Fruit fly (Drosophila melanogaster) whole organism, embryonic: Measurements from ENCODE around the gene Gga.

Experiments used
- CG10366 ChIP-seq: fragments of 200-800 bp; sonication (Bioruptor generic); IDR thresholded peaks from 2 replicates; pipeline ENCODE4 v1.3.6; 2022; ENCODE audit warnings: missing biosample characterization, missing genetic modification characterization
- CG10462 ChIP-seq: fragments of 200-800 bp; sonication (Bioruptor generic); optimal IDR thresholded peaks from 2 replicates; lab custom pipeline; 2016; ENCODE audit warnings: missing biosample characterization, missing genetic modification characterization
- CG10654 ChIP-seq: fragments of 200-800 bp; sonication (Bioruptor generic); optimal IDR thresholded peaks from 2 replicates; lab custom pipeline; 2016; ENCODE audit warnings: missing biosample characterization, missing genetic modification characterization
- CG11560 ChIP-seq: fragments of 200-800 bp; sonication (Bioruptor generic); IDR thresholded peaks from 3 replicates; pipeline ENCODE4 v1.3.6; 2022; ENCODE audit warnings: missing biosample characterization, missing genetic modification characterization
- CG12219 ChIP-seq: fragments of 200-800 bp; sonication (Bioruptor generic); optimal IDR thresholded peaks from 3 replicates; lab custom pipeline; 2018; ENCODE audit warnings: missing biosample characterization, mild to moderate bottlenecking, missing genetic modification characterization
- CG12744 ChIP-seq: fragments of 200-800 bp; sonication (Bioruptor generic); optimal IDR thresholded peaks from 2 replicates; lab custom pipeline; 2016; ENCODE audit warnings: missing biosample characterization, missing genetic modification characterization
- CG13775 ChIP-seq: fragments of 200-800 bp; sonication (Bioruptor generic); optimal IDR thresholded peaks from 3 replicates; lab custom pipeline; 2017; ENCODE audit warnings: missing biosample characterization, mild to moderate bottlenecking, missing genetic modification characterization
- CG1792 ChIP-seq: fragments of 200-800 bp; sonication (Bioruptor generic); optimal IDR thresholded peaks from 2 replicates; lab custom pipeline; 2016; ENCODE audit warnings: missing biosample characterization, missing genetic modification characterization
- CG1832 ChIP-seq: fragments of 200-800 bp; sonication (Bioruptor generic); optimal IDR thresholded peaks from 2 replicates; lab custom pipeline; 2017; ENCODE audit warnings: missing biosample characterization, mild to moderate bottlenecking, missing genetic modification characterization, inconsistent platforms
- CG18476 ChIP-seq: fragments of 200-800 bp; sonication (Bioruptor generic); optimal IDR thresholded peaks from 2 replicates; lab custom pipeline; 2016; ENCODE audit warnings: missing biosample characterization, mild to moderate bottlenecking, missing genetic modification characterization
- CG30403 ChIP-seq: fragments of 200-800 bp; sonication (Bioruptor generic); optimal IDR thresholded peaks from 3 replicates; lab custom pipeline; 2016; ENCODE audit warnings: missing biosample characterization, missing genetic modification characterization
- CG31441 ChIP-seq: fragments of 200-800 bp; sonication (Bioruptor generic); IDR thresholded peaks from 2 replicates; pipeline ENCODE4 v1.3.6; 2022; ENCODE audit warnings: missing biosample characterization, missing genetic modification characterization
- CG32532 ChIP-seq: fragments of 200-800 bp; sonication (Bioruptor generic); IDR thresholded peaks from 2 replicates; pipeline ENCODE4 v1.3.6; 2022; ENCODE audit warnings: missing biosample characterization, missing genetic modification characterization
- CG3281 ChIP-seq: fragments of 200-800 bp; sonication (Bioruptor generic); optimal IDR thresholded peaks from 3 replicates; lab custom pipeline; 2017; ENCODE audit warnings: missing biosample characterization, mild to moderate bottlenecking, missing genetic modification characterization
- CG34376 ChIP-seq: fragments of 200-800 bp; sonication (Bioruptor generic); optimal IDR thresholded peaks from 2 replicates; lab custom pipeline; 2018; ENCODE audit warnings: missing biosample characterization, mild to moderate bottlenecking, missing genetic modification characterization
- CG4820 ChIP-seq: fragments of 200-800 bp; sonication (Bioruptor generic); optimal IDR thresholded peaks from 3 replicates; lab custom pipeline; 2016; ENCODE audit warnings: missing biosample characterization, missing genetic modification characterization
- CG6813 ChIP-seq: fragments of 200-800 bp; sonication (Bioruptor generic); optimal IDR thresholded peaks from 2 replicates; lab custom pipeline; 2017; ENCODE audit warnings: missing biosample characterization, missing genetic modification characterization, mild to moderate bottlenecking, moderate library complexity, missing genetic modification reagents
- CG7963 ChIP-seq: fragments of 200-800 bp; sonication (Bioruptor generic); IDR thresholded peaks from 3 replicates; pipeline ENCODE4 v1.3.6; 2022; ENCODE audit warnings: missing biosample characterization, missing genetic modification characterization; ENCODE audit not compliant: partially characterized antibody
- CkIIα-i1 ChIP-seq: fragments of 200-800 bp; sonication (Bioruptor generic); IDR thresholded peaks from 2 replicates; pipeline ENCODE4 v1.3.6; 2022; ENCODE audit warnings: missing biosample characterization, missing genetic modification characterization
- D19B ChIP-seq: fragments of 200-800 bp; sonication (Bioruptor generic); optimal IDR thresholded peaks from 2 replicates; lab custom pipeline; 2017; ENCODE audit warnings: missing biosample characterization, mild to moderate bottlenecking, missing genetic modification characterization
- Dip3 ChIP-seq: fragments of 200-800 bp; sonication (Bioruptor generic); optimal IDR thresholded peaks from 3 replicates; lab custom pipeline; 2016; ENCODE audit warnings: missing biosample characterization, missing genetic modification characterization
- HLH3B ChIP-seq: fragments of 200-800 bp; sonication (Bioruptor generic); IDR thresholded peaks from 2 replicates; pipeline ENCODE4 v1.3.6; 2022; ENCODE audit warnings: missing biosample characterization, missing genetic modification characterization
- HLH54F ChIP-seq: fragments of 200-800 bp; sonication (Bioruptor generic); optimal IDR thresholded peaks from 3 replicates; lab custom pipeline; 2016; ENCODE audit warnings: missing biosample characterization, missing genetic modification characterization
- HLHmδ ChIP-seq: fragments of 200-800 bp; sonication (Bioruptor generic); optimal IDR thresholded peaks from 2 replicates; lab custom pipeline; 2018; ENCODE audit warnings: missing biosample characterization, mild to moderate bottlenecking, missing genetic modification characterization, moderate library complexity
- HmgD ChIP-seq: fragments of 200-800 bp; sonication (Bioruptor generic); optimal IDR thresholded peaks from 3 replicates; lab custom pipeline; 2016; ENCODE audit warnings: missing biosample characterization, missing genetic modification characterization
- NC2α ChIP-seq: fragments of 200-800 bp; sonication (Bioruptor generic); optimal IDR thresholded peaks from 2 replicates; lab custom pipeline; 2016; ENCODE audit warnings: missing biosample characterization, missing genetic modification characterization
- NfI ChIP-seq: fragments of 200-800 bp; sonication (Bioruptor generic); optimal IDR thresholded peaks from 3 replicates; lab custom pipeline; 2018; ENCODE audit warnings: missing biosample characterization, mild to moderate bottlenecking, missing genetic modification characterization, moderate library complexity
- Oli ChIP-seq: fragments of 200-800 bp; sonication (Bioruptor generic); optimal IDR thresholded peaks from 2 replicates; lab custom pipeline; 2018; ENCODE audit warnings: missing biosample characterization, mild to moderate bottlenecking, missing genetic modification characterization, moderate library complexity
- Rx ChIP-seq: fragments of 200-800 bp; sonication (Bioruptor generic); IDR thresholded peaks from 2 replicates; pipeline ENCODE4 v1.3.6; 2022; ENCODE audit warnings: missing biosample characterization, missing genetic modification characterization
- Scr ChIP-seq: fragments of 200-800 bp; sonication (Bioruptor generic); IDR thresholded peaks from 2 replicates; pipeline ENCODE4 v1.3.6; 2022; ENCODE audit warnings: missing biosample characterization, missing genetic modification characterization; ENCODE audit not compliant: partially characterized antibody
- Ssrp ChIP-seq: fragments of 200-800 bp; sonication (Bioruptor generic); optimal IDR thresholded peaks from 2 replicates; lab custom pipeline; 2018; ENCODE audit warnings: missing biosample characterization, mild to moderate bottlenecking, missing genetic modification characterization, moderate library complexity
- amos ChIP-seq: fragments of 200-800 bp; sonication (Bioruptor generic); IDR thresholded peaks from 2 replicates; pipeline ENCODE4 v1.3.6; 2022; ENCODE audit warnings: missing biosample characterization, missing genetic modification characterization; ENCODE audit not compliant: partially characterized antibody
- bowl ChIP-seq: fragments of 200-800 bp; sonication (Bioruptor generic); IDR thresholded peaks from 2 replicates; pipeline ENCODE4 v1.3.6; 2022; ENCODE audit warnings: missing biosample characterization, missing genetic modification characterization
- caup ChIP-seq: fragments of 200-800 bp; sonication (Bioruptor generic); optimal IDR thresholded peaks from 3 replicates; lab custom pipeline; 2017; ENCODE audit warnings: missing biosample characterization, mild to moderate bottlenecking, missing genetic modification characterization, moderate library complexity; ENCODE audit not compliant: severe bottlenecking
- cg ChIP-seq: fragments of 200-800 bp; sonication (Bioruptor generic); optimal IDR thresholded peaks from 3 replicates; lab custom pipeline; 2019; ENCODE audit warnings: missing biosample characterization, mild to moderate bottlenecking, missing genetic modification characterization, moderate library complexity
- dati ChIP-seq: fragments of 200-800 bp; sonication (Bioruptor generic); IDR thresholded peaks from 2 replicates; pipeline ENCODE4 v1.3.6; 2022; ENCODE audit warnings: missing biosample characterization, missing genetic modification characterization
- dm ChIP-seq: fragments of 200-800 bp; sonication (Bioruptor generic); optimal IDR thresholded peaks from 3 replicates; lab custom pipeline; 2016; ENCODE audit warnings: missing biosample characterization, missing genetic modification characterization
- ems ChIP-seq: fragments of 200-800 bp; sonication (Bioruptor generic); optimal IDR thresholded peaks from 3 replicates; lab custom pipeline; 2016; ENCODE audit warnings: missing biosample characterization, missing genetic modification characterization
- ind ChIP-seq: fragments of 200-800 bp; sonication (Bioruptor generic); optimal IDR thresholded peaks from 3 replicates; lab custom pipeline; 2016; ENCODE audit warnings: missing biosample characterization, missing genetic modification characterization
- kni ChIP-seq: fragments of 200-800 bp; sonication (Bioruptor generic); optimal IDR thresholded peaks from 3 replicates; lab custom pipeline; 2017; ENCODE audit warnings: mild to moderate bottlenecking, missing biosample characterization, missing genetic modification reagents, missing genetic modification characterization
- lilli ChIP-seq: fragments of 200-800 bp; sonication (Bioruptor generic); optimal IDR thresholded peaks from 3 replicates; lab custom pipeline; 2016; ENCODE audit warnings: missing biosample characterization, missing genetic modification characterization
- otp ChIP-seq: fragments of 200-800 bp; sonication (Bioruptor generic); IDR thresholded peaks from 3 replicates; pipeline ENCODE4, ENCODE4 v1.3.6; 2022; ENCODE audit warnings: missing biosample characterization, missing genetic modification characterization
- pita ChIP-seq: fragments of 200-800 bp; sonication (Bioruptor generic); optimal IDR thresholded peaks from 2 replicates; lab custom pipeline; 2017; ENCODE audit warnings: missing biosample characterization, mild to moderate bottlenecking, missing genetic modification characterization
- repo ChIP-seq: fragments of 200-800 bp; sonication (Bioruptor generic); optimal IDR thresholded peaks from 2 replicates; lab custom pipeline; 2016; ENCODE audit warnings: missing biosample characterization, missing genetic modification characterization
- sens ChIP-seq: fragments of 200-800 bp; sonication (Bioruptor generic); peaks from one replicate; lab custom pipeline; 2016; ENCODE audit warnings: missing biosample characterization, missing genetic modification characterization
- sima ChIP-seq: fragments of 200-800 bp; sonication (Bioruptor generic); optimal IDR thresholded peaks from 2 replicates; lab custom pipeline; 2016; ENCODE audit warnings: missing biosample characterization, missing genetic modification characterization
- sqz ChIP-seq: fragments of 200-800 bp; sonication (Bioruptor generic); optimal IDR thresholded peaks from 3 replicates; lab custom pipeline; 2018; ENCODE audit warnings: missing biosample characterization, mild to moderate bottlenecking, missing genetic modification characterization
- ssp ChIP-seq: fragments of 200-800 bp; sonication (Bioruptor generic); IDR thresholded peaks from 2 replicates; pipeline ENCODE4 v1.3.6; 2022; ENCODE audit warnings: missing biosample characterization, missing genetic modification characterization
- trem ChIP-seq: fragments of 200-800 bp; optimal IDR thresholded peaks from 3 replicates; lab custom pipeline; 2019; ENCODE audit warnings: missing biosample characterization, mild to moderate bottlenecking, missing genetic modification characterization, moderate library complexity

The Gga gene

DNA sequence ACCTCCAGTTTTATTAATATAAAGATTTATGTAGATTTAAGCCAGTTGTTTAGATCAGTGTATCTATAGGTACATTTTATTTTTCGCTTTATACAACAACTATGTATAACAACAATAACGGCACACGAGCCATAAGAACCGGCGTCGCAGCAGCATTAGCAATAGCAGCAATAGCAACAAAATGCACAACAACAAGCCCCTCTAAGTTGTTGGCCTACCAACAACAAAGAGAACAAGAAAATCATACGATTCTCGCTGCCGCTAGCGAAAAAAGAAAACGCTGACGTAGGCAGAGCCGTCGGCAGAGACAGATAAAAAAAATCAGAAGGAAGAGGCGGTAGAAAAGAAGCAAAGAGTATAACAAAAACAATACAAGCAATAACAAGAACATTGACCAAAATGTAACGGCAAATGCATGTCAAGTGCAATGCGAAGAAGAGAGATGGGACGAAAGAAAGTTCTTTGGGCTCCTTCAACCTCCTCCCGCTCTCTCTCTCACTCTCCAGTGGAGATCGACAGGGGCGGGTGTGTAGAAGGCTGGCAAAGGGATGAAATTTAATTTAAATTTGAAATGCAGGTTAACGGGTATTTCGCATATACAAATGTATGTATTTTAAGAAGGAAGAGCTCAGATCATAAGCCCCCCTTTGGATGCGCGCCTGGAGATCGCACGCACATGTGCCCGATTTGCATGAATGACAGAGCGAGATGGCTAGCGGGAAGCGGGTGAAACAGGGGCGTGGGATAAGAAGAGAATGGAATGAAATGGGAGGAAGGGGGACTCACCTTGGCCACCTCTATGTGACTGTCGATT lies 21.9 kb upstream of the Gga start (continued):
- TF ChIP-seq CG11560 (tag; lab: Robert Waterston, UW) (peak; percentile 92), CG18476 (GFP tag; lab: Kevin White, UChicago) (peak; percentile 95), Rx (GFP tag; lab: Robert Waterston, UW) (peak; percentile 99), cg (GFP tag; lab: Kevin White, UChicago) (no peak), CG13775 (GFP tag; lab: Kevin White, UChicago) (peak; percentile 98), CG10366 (peak; percentile 99), CG30403 (GFP tag; lab: Kevin White, UChicago) (peak; percentile 98), CG1792 (GFP tag; lab: Kevin White, UChicago) (peak; percentile 97), amos (GFP tag; lab: Robert Waterston, UW) (no peak), Dip3 (GFP tag; lab: Kevin White, UChicago) (peak; percentile 98), D19B (peak; percentile 92), trem (tag; lab: Kevin White, UChicago) (peak; percentile 95), CG10462 (GFP tag; lab: Kevin White, UChicago) (peak; percentile 97), lilli (GFP tag; lab: Kevin White, UChicago) (peak; percentile 99), kni (GFP tag; lab: Kevin White, UChicago) (peak; percentile 96), CG12219 (GFP tag; lab: Kevin White, UChicago) (peak; percentile 97), CG4820 (GFP tag; lab: Kevin White, UChicago) (peak; percentile 97), HLH3B (GFP tag; lab: Robert Waterston, UW) (peak; percentile 98), CG31441 (GFP tag; lab: Robert Waterston, UW) (peak; percentile 95), CG6813 (peak; percentile 97), sens (peak; percentile 100), repo (GFP tag; lab: Kevin White, UChicago) (peak; percentile 97), caup (GFP tag; lab: Kevin White, UChicago) (peak; percentile 96), bowl (peak; percentile 94), NfI (GFP tag; lab: Kevin White, UChicago) (peak; percentile 98), CG7963 (GFP tag; lab: Robert Waterston, UW) (no peak), dm (peak; percentile 98), ems (GFP tag; lab: Kevin White, UChicago) (peak; percentile 99), pita (no peak), ssp (peak; percentile 94), sima (GFP tag; lab: Kevin White, UChicago) (peak; percentile 95), Scr (GFP tag; lab: Robert Waterston, UW) (no peak), HLH54F (GFP tag; lab: Kevin White, UChicago) (peak; percentile 98), sqz (GFP tag; lab: Kevin White, UChicago) (peak; percentile 93), NC2α (GFP tag; lab: Kevin White, UChicago) (peak; percentile 98), CG10654 (peak; percentile 98), CG1832 (peak; percentile 84), CG3281 (peak; percentile 94), CG34376 (GFP tag; lab: Kevin White, UChicago) (peak; percentile 76), Oli (tag; lab: Kevin White, UChicago) (peak; percentile 98), otp (GFP tag; lab: Robert Waterston, UW) (peak; percentile 99), CkIIα-i1 (GFP tag; lab: Robert Waterston, UW) (peak; percentile 85), dati (GFP tag; lab: Robert Waterston, UW) (peak; percentile 97), Ssrp (tag; lab: Kevin White, UChicago) (peak; percentile 99), CG32532 (GFP tag; lab: Robert Waterston, UW) (peak; percentile 99), HLHmδ (peak; percentile 25), HmgD (GFP tag; lab: Kevin White, UChicago) (peak; percentile 98), ind (GFP tag; lab: Kevin White, UChicago) (peak; percentile 99), CG12744 (GFP tag; lab: Kevin White, UChicago) (peak; percentile 95)
